Fruit fly (Drosophila melanogaster) whole organism: ENCODE data around the gene MED24.

Experiments
- CG8478 ChIP-seq: fragments of >200 bp; optimal IDR thresholded peaks from 2 replicates; lab custom pipeline; 2018; ENCODE audit warnings: inconsistent platforms
- Dll ChIP-seq: fragments of >200 bp; optimal IDR thresholded peaks from 2 replicates; lab custom pipeline; 2017

DNA sequence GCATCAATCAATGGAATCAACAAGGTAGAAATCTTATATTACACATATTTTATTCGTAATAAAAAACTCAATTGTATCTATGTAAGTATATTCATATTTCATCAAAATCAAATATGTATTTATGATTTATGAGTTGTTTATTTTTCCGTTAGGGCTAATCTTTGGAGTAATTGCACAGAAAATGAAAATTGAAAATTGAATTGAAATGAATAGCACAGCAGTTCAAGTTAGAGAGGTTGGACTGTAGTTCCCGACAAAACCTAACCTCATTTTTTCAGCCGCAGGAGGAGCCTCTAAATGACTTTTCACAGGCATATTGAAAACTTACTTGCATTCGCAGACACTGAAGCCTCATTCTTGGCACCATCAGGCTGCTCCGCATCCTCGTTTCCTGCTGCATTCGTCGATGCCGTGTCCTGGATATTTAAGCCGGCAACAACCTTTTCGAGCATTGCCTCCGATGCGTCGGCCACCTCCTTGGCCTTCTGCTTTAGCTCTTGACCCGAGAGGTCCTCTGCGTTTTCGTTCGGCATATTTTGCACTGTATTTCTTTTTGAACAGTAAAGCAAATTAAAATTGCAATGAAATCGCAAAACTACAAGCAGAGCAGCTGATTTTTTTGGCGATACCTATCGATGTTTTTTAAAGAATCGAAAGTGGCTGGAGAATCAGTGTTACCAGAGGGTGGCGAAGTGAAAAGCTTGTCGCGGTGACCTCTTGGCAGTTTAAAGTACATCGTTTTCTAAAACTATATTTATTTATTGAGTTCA lies 13.1 kb upstream of the MED24 start, which contains the start of gene Nmt:
- TF ChIP-seq Dll (lab: Kevin White, UChicago) (no peak), CG8478 (lab: Kevin White, UChicago) (no peak)
